Fruit fly (Drosophila melanogaster): ENCODE measurements around the gene CG6527.

DNA sequence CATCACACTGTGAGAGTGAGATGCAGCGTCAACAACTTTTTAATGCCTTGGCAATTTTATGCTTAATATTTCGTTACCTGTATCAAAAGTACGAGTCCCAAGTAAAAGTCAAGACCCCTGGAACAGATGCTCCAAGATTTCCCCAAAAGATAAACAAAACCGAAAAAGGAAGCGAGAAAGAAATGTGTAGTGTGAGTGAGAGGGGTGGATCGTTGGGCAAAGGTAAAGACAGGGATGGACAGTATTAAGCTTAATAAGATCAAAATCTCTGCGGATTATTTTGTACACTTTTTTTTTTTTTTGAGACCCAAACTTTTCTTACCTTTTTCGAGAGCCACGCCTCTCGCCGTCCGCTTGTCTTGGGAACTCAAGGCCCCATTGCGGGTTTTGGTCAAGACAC is 23.8 kb downstream of the CG6527 start:
- TF ChIP-seq usp (GFP tag; optimal IDR thresholded peaks at IDR 0.05) (no peak), pan (optimal IDR thresholded peaks at IDR 0.05) (no peak), CG8478 (optimal IDR thresholded peaks at IDR 0.05) (no peak), psq (optimal IDR thresholded peaks at IDR 0.05) (no peak), EcR (GFP tag; optimal IDR thresholded peaks at IDR 0.05) (no peak), Dll (optimal IDR thresholded peaks at IDR 0.05) (no peak)

Measured in whole organism.